Fruit fly (Drosophila melanogaster) whole organism, pupa: ENCODE measurements around the gene Dlip2.

Experiments used
- CG10348 ChIP-seq: fragments of 200-800 bp; sonication (Bioruptor generic); IDR thresholded peaks from 2 replicates; pipeline ENCODE4 v1.3.6; 2022; ENCODE audit warnings: missing biosample characterization, missing genetic modification characterization
- CG12605 ChIP-seq: fragments of 200-800 bp; sonication (Bioruptor generic); IDR thresholded peaks from 2 replicates; pipeline ENCODE4 v1.3.6; 2022; ENCODE audit warnings: missing biosample characterization, missing genetic modification characterization
- CG13204 ChIP-seq: fragments of 200-800 bp; sonication (Bioruptor generic); optimal IDR thresholded peaks from 2 replicates; lab custom pipeline; 2018; ENCODE audit warnings: missing biosample characterization, mild to moderate bottlenecking, missing genetic modification characterization, moderate library complexity
- CG14655 ChIP-seq: fragments of 200-800 bp; sonication (Bioruptor generic); optimal IDR thresholded peaks from 3 replicates; lab custom pipeline; 2017; ENCODE audit warnings: mild to moderate bottlenecking, missing biosample characterization, missing genetic modification reagents, missing genetic modification characterization
- CG15710 ChIP-seq: fragments of 200-800 bp; sonication (Bioruptor generic); optimal IDR thresholded peaks from 2 replicates; lab custom pipeline; 2018; ENCODE audit warnings: missing biosample characterization, mild to moderate bottlenecking, missing genetic modification characterization, moderate library complexity
- CG17806 ChIP-seq: fragments of 200-800 bp; sonication (Bioruptor generic); optimal IDR thresholded peaks from 2 replicates; lab custom pipeline; 2018; ENCODE audit warnings: missing biosample characterization, mild to moderate bottlenecking, missing genetic modification characterization, moderate library complexity
- CG32121 ChIP-seq: fragments of 200-800 bp; sonication (Bioruptor generic); IDR thresholded peaks from 2 replicates; pipeline ENCODE4 v1.3.6; 2022; ENCODE audit warnings: missing biosample characterization, missing genetic modification characterization
- CG34367 ChIP-seq: fragments of 200-800 bp; sonication (Bioruptor generic); optimal IDR thresholded peaks from 2 replicates; lab custom pipeline; 2018; ENCODE audit warnings: missing biosample characterization, mild to moderate bottlenecking, missing genetic modification characterization
- CG4496 ChIP-seq: fragments of 200-800 bp; sonication (Bioruptor generic); IDR thresholded peaks from 3 replicates; pipeline ENCODE4 v1.3.6; 2022; ENCODE audit warnings: missing biosample characterization, missing genetic modification characterization
- CG8159 ChIP-seq: fragments of 200-800 bp; sonication (Bioruptor generic); optimal IDR thresholded peaks from 3 replicates; lab custom pipeline; 2018; ENCODE audit warnings: missing biosample characterization, mild to moderate bottlenecking, missing genetic modification characterization, moderate library complexity
- CG8301 ChIP-seq: fragments of 200-800 bp; sonication (Bioruptor generic); optimal IDR thresholded peaks from 2 replicates; lab custom pipeline; 2018; ENCODE audit warnings: missing biosample characterization, mild to moderate bottlenecking, missing genetic modification characterization
- CG9948 ChIP-seq: fragments of 200-800 bp; sonication (Bioruptor generic); optimal IDR thresholded peaks from 2 replicates; lab custom pipeline; 2018; ENCODE audit warnings: missing biosample characterization, mild to moderate bottlenecking, missing genetic modification characterization, moderate library complexity
- D1 ChIP-seq: fragments of 200-800 bp; sonication (Bioruptor generic); optimal IDR thresholded peaks from 2 replicates; lab custom pipeline; 2018; ENCODE audit warnings: missing biosample characterization, mild to moderate bottlenecking, missing genetic modification characterization, moderate library complexity
- EcR ChIP-seq: fragments of 200-800 bp; sonication (Bioruptor generic); optimal IDR thresholded peaks from 3 replicates; lab custom pipeline; 2019; ENCODE audit warnings: missing biosample characterization, missing genetic modification characterization, mild to moderate bottlenecking, moderate library complexity, missing genetic modification reagents
- Ets98B ChIP-seq: fragments of 200-800 bp; sonication (Bioruptor generic); IDR thresholded peaks from 2 replicates; pipeline ENCODE4 v1.3.6; 2022; ENCODE audit warnings: missing biosample characterization, missing genetic modification characterization
- Pif1A ChIP-seq: fragments of 200-800 bp; sonication (Bioruptor generic); optimal IDR thresholded peaks from 3 replicates; lab custom pipeline; 2016; ENCODE audit warnings: missing biosample characterization, missing genetic modification characterization
- Pif1B ChIP-seq: fragments of 200-800 bp; sonication (Bioruptor generic); optimal IDR thresholded peaks from 3 replicates; lab custom pipeline; 2016; ENCODE audit warnings: missing biosample characterization, missing genetic modification characterization
- Snoo ChIP-seq: fragments of 200-800 bp; sonication (Bioruptor generic); optimal IDR thresholded peaks from 3 replicates; lab custom pipeline; 2017; ENCODE audit warnings: missing biosample characterization, mild to moderate bottlenecking, missing genetic modification characterization, inconsistent platforms
- fd96Ca ChIP-seq: fragments of 200-800 bp; sonication (Bioruptor generic); IDR thresholded peaks from 3 replicates; pipeline ENCODE4 v1.3.6; 2022; ENCODE audit warnings: missing biosample characterization, missing genetic modification characterization
- gl ChIP-seq: fragments of 200-800 bp; sonication (Bioruptor generic); optimal IDR thresholded peaks from 2 replicates; lab custom pipeline; 2018; ENCODE audit warnings: missing biosample characterization, mild to moderate bottlenecking, missing genetic modification characterization
- rn ChIP-seq: fragments of 200-800 bp; sonication (Bioruptor generic); IDR thresholded peaks from 2 replicates; pipeline ENCODE4 v1.3.6; 2022; ENCODE audit warnings: missing biosample characterization, missing genetic modification characterization

The Dlip2 gene

DNA sequence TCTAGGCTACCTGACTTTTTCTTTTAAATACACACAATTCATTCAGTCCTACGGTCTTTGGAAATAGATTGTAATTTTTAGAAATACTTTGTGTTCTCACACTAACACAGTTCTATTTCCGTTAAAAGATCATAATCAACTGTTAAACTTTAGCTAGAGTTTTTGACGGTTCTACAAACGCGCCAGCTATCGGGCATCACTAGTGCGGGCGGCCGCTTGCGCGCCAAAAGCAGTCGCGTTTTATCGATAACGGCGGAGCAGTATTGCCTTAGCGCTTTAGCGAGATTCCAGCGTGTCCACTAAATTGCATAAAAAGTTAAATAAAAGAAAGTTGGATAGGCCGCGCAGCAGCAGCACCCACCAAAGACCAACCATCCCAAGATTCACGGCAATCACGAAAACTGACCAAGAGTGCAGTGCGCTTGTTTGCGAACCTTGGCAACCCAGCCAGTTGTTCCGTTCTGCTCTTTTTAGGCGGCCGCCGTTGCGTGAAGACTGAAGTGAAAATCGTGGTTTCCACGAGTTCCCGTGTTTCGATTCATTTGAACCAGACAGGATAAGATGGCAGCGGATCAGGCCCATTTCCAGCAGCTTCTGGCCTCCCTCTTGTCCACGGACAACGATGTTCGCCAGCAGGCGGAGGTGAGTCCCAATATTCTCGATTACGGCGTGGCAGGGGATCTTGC lies 3.8 kb upstream of the Dlip2 start, which contains the start of gene Karybeta3:
Gene Karybeta3, plus strand, starts transcription at position 51 of the 686 bp plus-strand sequence.
- TF ChIP-seq CG8301 (tag; lab: Kevin White, UChicago) (no peak), CG13204 (no peak), Ets98B (GFP tag; lab: Robert Waterston, UW) (peak; percentile 85), CG8159 (peak; percentile 53), CG4496 (GFP tag; lab: Robert Waterston, UW) (peak; percentile 89), CG34367 (tag; lab: Kevin White, UChicago) (peak; percentile 38), EcR (GFP tag; lab: Kevin White, UChicago) (peak; percentile 2), fd96Ca (GFP tag; lab: Robert Waterston, UW) (peak; percentile 87; the same call in 2 of the 3 replicates), CG12605 (GFP tag; lab: Robert Waterston, UW) (peak; percentile 75), rn (GFP tag; lab: Robert Waterston, UW) (peak; percentile 47; the same call in 1 of the 2 replicates), CG10348 (peak; percentile 9; the same call in 1 of the 2 replicates), CG9948 (tag; lab: Kevin White, UChicago) (no peak), CG15710 (tag; lab: Kevin White, UChicago) (peak; percentile 73), Pif1A (GFP tag; lab: Kevin White, UChicago) (peak; percentile 81), CG17806 (tag; lab: Kevin White, UChicago) (peak; percentile 40), CG14655 (no peak), Pif1B (GFP tag; lab: Kevin White, UChicago) (no peak), Snoo (tag; lab: Kevin White, UChicago) (peak; percentile 70), CG32121 (peak; percentile 73), D1 (tag; lab: Kevin White, UChicago) (no peak), gl (tag; lab: Kevin White, UChicago) (peak; percentile 27)
- TF ChIP-seq, all 21 proteins: peak for 15

DNA sequence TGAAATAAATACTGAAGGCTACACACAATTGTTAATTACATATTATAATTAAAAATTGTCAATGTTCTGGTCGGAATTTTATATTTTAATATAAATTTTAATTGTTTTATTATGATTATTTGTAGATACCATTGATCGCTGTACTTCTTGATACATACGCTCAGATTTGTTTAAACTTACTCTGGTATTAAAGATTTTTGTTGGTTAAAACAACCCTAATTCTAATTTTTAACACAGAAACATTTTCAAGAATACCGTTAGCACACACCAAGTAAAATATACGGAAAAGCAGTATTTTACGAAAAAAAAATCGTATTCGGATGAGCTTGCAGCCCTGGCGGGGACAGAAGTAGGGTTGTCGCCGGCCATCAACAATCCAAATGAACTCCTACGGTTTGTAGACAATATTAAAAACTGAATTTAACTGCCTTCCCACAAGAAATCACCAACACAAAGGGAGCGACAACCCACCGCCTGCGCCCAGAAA lies 3.8 kb downstream of the Dlip2 start, which contains the start of the genes CG9775, MED31 and slx1:
Gene CG9775, minus strand, starts transcription at position 223 of the 487 bp plus-strand sequence.
Gene MED31, plus strand, starts transcription at position 348 of the 487 bp plus-strand sequence.
Gene slx1, plus strand, starts transcription at position 348 of the 487 bp plus-strand sequence.
- peak; percentile 75 for TF ChIP-seq Ets98B (GFP tag; lab: Robert Waterston, UW)
- peak; percentile 80 for TF ChIP-seq CG4496 (GFP tag; lab: Robert Waterston, UW)
- peak; percentile 81 for TF ChIP-seq CG17806 (tag; lab: Kevin White, UChicago)
- peak; percentile 20 for TF ChIP-seq D1 (tag; lab: Kevin White, UChicago)
- peak; percentile 78 for TF ChIP-seq CG15710 (tag; lab: Kevin White, UChicago)
- no peak for TF ChIP-seq CG10348
- TF ChIP-seq Pif1A (GFP tag; lab: Kevin White, UChicago), result peak; percentile 49
- no peak for TF ChIP-seq CG14655
- peak; percentile 76 for TF ChIP-seq rn (GFP tag; lab: Robert Waterston, UW)
- TF ChIP-seq EcR (GFP tag; lab: Kevin White, UChicago), result no peak
- TF ChIP-seq Pif1B (GFP tag; lab: Kevin White, UChicago), result peak; percentile 29
- TF ChIP-seq fd96Ca (GFP tag; lab: Robert Waterston, UW), result no peak
- TF ChIP-seq CG34367 (tag; lab: Kevin White, UChicago), result peak; percentile 62
- peak; percentile 74 for TF ChIP-seq Snoo (tag; lab: Kevin White, UChicago)
- peak; percentile 75 for TF ChIP-seq CG9948 (tag; lab: Kevin White, UChicago)
- peak; percentile 84 for TF ChIP-seq CG32121
- TF ChIP-seq CG12605 (GFP tag; lab: Robert Waterston, UW), result no peak
- TF ChIP-seq gl (tag; lab: Kevin White, UChicago), result no peak
- TF ChIP-seq CG8159, result peak; percentile 84
- TF ChIP-seq CG8301 (tag; lab: Kevin White, UChicago), result peak; percentile 76
- no peak for TF ChIP-seq CG13204

DNA sequence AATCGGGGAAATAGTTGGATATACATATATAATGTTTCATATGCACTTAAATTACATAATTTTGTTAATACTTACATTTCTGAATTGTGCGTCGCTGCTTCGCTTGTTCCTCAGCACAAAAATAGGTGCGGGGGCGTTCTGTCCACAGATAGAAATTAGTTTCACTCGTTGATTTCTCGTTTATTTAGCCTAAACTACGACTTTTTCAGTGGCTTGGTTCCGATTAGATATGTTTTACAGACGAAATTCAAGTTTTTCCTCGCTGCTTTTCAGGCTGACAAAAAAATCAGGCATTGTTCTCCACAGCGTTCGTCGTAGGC lies 4.2 kb downstream of the Dlip2 start:
- TF ChIP-seq Ets98B (GFP tag; lab: Robert Waterston, UW) (no peak), CG17806 (tag; lab: Kevin White, UChicago) (no peak), EcR (GFP tag; lab: Kevin White, UChicago) (no peak), rn (GFP tag; lab: Robert Waterston, UW) (no peak), D1 (tag; lab: Kevin White, UChicago) (no peak), CG34367 (tag; lab: Kevin White, UChicago) (no peak), fd96Ca (GFP tag; lab: Robert Waterston, UW) (no peak), CG9948 (tag; lab: Kevin White, UChicago) (no peak)
- TF ChIP-seq, all 21 proteins: peak for 0

DNA sequence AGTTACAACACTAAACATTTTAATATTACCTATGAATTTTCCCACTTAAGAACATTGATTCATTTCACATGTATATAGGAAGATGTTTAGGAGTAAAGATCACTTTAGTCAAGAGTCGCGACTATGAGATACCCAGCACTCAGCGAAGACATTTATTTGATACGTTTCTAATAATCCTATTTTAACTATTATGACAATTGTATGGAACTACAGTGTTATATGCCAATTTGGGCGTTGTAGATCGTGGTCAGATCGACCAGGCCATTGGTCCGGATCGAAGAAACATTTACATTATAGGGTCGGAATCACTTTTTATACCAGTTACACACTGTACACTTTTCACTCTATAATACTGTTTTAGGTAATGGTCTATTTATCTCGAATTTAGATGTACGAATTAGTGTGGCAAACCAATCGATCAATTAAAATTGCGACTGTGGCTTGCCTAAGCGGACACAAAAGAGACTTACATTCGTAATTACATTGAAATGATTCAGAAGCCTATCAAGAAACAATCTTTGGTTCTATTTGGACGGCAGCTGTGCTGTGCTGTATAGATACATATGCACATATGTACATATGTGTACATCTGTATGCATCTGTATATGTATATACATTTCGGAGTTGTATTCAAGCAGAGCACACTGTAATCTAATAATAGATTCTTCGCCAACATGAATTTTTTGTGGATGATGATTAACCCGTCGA lies 4.8 kb downstream of the Dlip2 start:
- TF ChIP-seq fd96Ca (GFP tag; lab: Robert Waterston, UW) (no peak), CG8159 (no peak), CG32121 (no peak), CG12605 (GFP tag; lab: Robert Waterston, UW) (no peak), Pif1A (GFP tag; lab: Kevin White, UChicago) (no peak), rn (GFP tag; lab: Robert Waterston, UW) (no peak), CG13204 (no peak)
- TF ChIP-seq, all 21 proteins: peak for 0

DNA sequence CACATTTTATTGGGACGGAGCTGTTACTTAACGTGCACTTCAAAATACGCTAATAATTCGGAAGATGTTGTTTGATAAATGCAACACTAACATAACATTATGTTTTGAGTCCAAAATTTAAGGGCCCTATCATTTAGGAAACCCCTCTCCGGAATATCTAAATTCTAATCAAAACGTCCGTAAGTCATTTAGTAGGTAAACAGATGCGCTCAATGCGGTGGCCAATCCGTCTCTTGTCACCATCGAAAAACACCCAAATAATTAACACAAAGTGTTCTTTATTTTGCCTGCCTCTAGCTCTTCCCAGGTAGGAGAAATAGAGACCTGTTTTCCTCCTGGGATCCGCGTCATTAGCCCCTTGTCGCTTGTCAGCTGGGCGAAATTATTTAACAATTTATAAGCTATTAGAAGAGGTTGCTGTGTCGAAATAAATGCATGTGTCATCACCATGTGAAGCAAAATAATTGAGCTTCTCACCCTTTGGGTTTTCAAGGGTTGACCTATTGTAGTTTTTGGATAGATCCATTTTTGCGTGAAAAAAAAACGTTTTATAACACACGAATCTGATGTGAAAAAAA lies 11.0 kb downstream of the Dlip2 start:
- TF ChIP-seq gl (tag; lab: Kevin White, UChicago) (no peak), Snoo (tag; lab: Kevin White, UChicago) (no peak), Ets98B (GFP tag; lab: Robert Waterston, UW) (no peak), CG8159 (no peak), Pif1A (GFP tag; lab: Kevin White, UChicago) (no peak), EcR (GFP tag; lab: Kevin White, UChicago) (no peak), CG9948 (tag; lab: Kevin White, UChicago) (no peak), fd96Ca (GFP tag; lab: Robert Waterston, UW) (no peak)
- TF ChIP-seq, all 21 proteins: peak for 0
